Fruit fly (Drosophila melanogaster) whole organism, embryonic: ENCODE data around the gene CG13884.

Experiments used
- Adf1 ChIP-seq: fragments of 200-800 bp; sonication (Bioruptor generic); IDR thresholded peaks from 2 replicates; pipeline ENCODE4 v1.3.6; 2022; ENCODE audit warnings: missing biosample characterization, missing genetic modification characterization
- Atf3 ChIP-seq: fragments of 200-800 bp; sonication (Bioruptor generic); optimal IDR thresholded peaks from 3 replicates; lab custom pipeline; 2016; ENCODE audit warnings: missing biosample characterization, missing genetic modification characterization
- CG18619 ChIP-seq: fragments of 200-800 bp; sonication (Bioruptor generic); optimal IDR thresholded peaks from 3 replicates; lab custom pipeline; 2017; ENCODE audit warnings: missing biosample characterization, mild to moderate bottlenecking, missing genetic modification characterization
- CG8944 ChIP-seq: fragments of 200-800 bp; sonication (Bioruptor generic); optimal IDR thresholded peaks from 3 replicates; lab custom pipeline; 2016; ENCODE audit warnings: missing biosample characterization, missing genetic modification characterization
- CG9876 ChIP-seq: fragments of 200-800 bp; sonication (Bioruptor generic); optimal IDR thresholded peaks from 2 replicates; lab custom pipeline; 2016; ENCODE audit warnings: missing biosample characterization, missing genetic modification characterization
- Dll ChIP-seq: fragments of 200-800 bp; sonication (Bioruptor generic); IDR thresholded peaks from 4 replicates; pipeline ENCODE4 v1.3.6; 2022; ENCODE audit warnings: missing biosample characterization, missing genetic modification characterization; ENCODE audit not compliant: partially characterized antibody
- Fer2 ChIP-seq: fragments of 200-800 bp; sonication (Bioruptor generic); optimal IDR thresholded peaks from 2 replicates; lab custom pipeline; 2018; ENCODE audit warnings: missing biosample characterization, mild to moderate bottlenecking, missing genetic modification characterization, moderate library complexity
- h ChIP-seq: fragments of >200 bp; optimal IDR thresholded peaks from 2 replicates; lab custom pipeline; 2017
- lola ChIP-seq, 3 experiments: fragments of >200 bp in 2 of 3; fragments of 200-800 bp in 1 of 3; sonication (Bioruptor generic) in 1 of 3; optimal IDR thresholded peaks; 2 replicates each; lab custom pipeline; 2017 to 2019; ENCODE audit warnings: missing biosample characterization in 3 of 3, missing genetic modification characterization in 3 of 3, mild to moderate bottlenecking in 1 of 3, moderate library complexity in 1 of 3
- so ChIP-seq: fragments of 200-800 bp; sonication (Bioruptor generic); IDR thresholded peaks from 3 replicates; pipeline ENCODE4 v1.3.6; 2022; ENCODE audit warnings: missing biosample characterization, missing genetic modification characterization

DNA sequence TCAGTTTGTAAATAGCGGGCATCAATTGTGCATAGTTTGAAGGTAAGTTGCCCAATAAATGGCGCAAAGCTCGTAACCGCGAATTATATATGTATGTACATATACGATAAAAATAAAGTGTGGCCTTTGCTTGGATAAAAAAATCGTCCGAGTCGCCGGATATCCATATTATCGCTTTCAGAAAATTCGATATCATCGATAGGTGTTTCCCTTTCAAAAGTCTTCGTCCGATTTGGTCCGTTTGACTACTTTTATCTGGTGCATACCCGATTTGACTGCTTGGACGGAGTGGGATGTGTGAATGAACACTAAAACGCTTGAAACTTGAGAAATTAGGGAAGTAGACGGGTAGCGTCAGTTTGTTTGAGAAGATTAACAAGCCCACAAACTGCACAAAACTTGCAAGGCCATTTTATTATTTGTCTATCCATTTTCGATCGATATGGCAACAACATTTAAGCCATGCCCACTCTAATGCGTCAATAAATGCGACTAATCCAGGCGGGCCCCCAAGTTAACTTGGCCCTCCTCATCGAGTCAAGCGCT is 37.0 kb downstream of the CG13884 start:
- TF ChIP-seq CG8944 (GFP tag; lab: Kevin White, UChicago): no peak
- no peak for TF ChIP-seq h (lab: Kevin White, UChicago)
- no peak for TF ChIP-seq CG18619 (GFP tag; lab: Kevin White, UChicago)
- TF ChIP-seq lola (GFP tag; optimal IDR thresholded peaks at IDR 0.05; lab: Kevin White, UChicago): no peak
- no peak for TF ChIP-seq Adf1 (GFP tag; lab: Robert Waterston, UW)
- no peak for TF ChIP-seq so
- TF ChIP-seq CG9876: no peak
- no peak for TF ChIP-seq Atf3 (GFP tag; lab: Kevin White, UChicago)
- peak; percentile 3 for TF ChIP-seq Fer2
- peak; percentile 63; the same call in 1 of the 4 replicates for TF ChIP-seq Dll
